Fruit fly (Drosophila melanogaster): Measurements from ENCODE around the gene frc.
A peak's percentile ranks its signal among the peaks of the same experiment; 100 is the strongest.

The frc gene

DNA sequence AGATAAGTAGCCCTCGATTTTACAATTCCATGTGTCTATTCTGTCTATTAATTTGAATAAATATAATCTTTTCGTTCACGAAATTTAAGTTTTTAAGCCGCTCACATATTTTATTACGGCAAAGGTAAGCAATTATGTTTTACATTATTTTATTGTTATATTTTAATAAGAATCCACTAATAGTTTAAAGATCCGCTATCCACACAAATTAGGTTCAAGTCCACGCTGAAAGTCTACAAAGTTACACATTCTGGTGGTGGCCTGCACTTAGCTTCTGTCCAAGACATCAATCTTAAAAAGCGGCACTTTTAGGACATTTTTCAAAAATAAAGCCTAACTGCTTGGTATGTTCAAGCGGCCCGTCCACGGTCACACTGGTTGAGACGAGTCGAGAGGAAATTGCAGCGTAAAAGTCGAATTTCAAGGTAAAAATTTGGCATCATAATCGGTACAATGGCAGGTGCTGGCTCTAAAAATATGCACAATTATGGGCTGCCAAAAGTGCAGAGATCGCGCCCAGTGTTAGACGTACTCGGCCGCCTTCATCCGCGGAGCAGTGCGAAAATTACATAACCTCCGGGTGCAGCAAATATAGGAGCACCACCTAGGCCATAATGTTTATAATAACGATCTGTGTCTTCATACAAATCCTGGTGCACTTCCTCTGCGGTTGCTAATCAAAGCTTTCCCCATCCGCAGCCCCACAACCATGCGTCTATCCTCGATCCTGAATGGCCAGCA, 41.9 kb upstream of the frc start, which contains the start of the genes UQCR-Q and CG46525 (continued):
- TF ChIP-seq mirr (GFP tag; optimal IDR thresholded peaks at IDR 0.05) (no peak), CG7786 (GFP tag; optimal IDR thresholded peaks at IDR 0.05) (no peak), Usf (GFP tag; optimal IDR thresholded peaks at IDR 0.05) (no peak), ATbp (GFP tag; optimal IDR thresholded peaks at IDR 0.05) (no peak), pho (GFP tag; optimal IDR thresholded peaks at IDR 0.05) (peak; percentile 1), CG4282 (GFP tag; optimal IDR thresholded peaks at IDR 0.05) (no peak), kah (GFP tag; optimal IDR thresholded peaks at IDR 0.05) (no peak), Gsc (GFP tag; IDR thresholded peaks at IDR 0.05) (no peak), BtbVII (GFP tag; optimal IDR thresholded peaks at IDR 0.05) (no peak), vfl (GFP tag; optimal IDR thresholded peaks at IDR 0.05) (no peak), HLH4C (GFP tag; IDR thresholded peaks at IDR 0.05; ENCODE audit: partially characterized antibody) (peak; percentile 7; the same call in 1 of the 3 replicates), CG12744 (GFP tag; optimal IDR thresholded peaks at IDR 0.05) (no peak), Dek (tag; optimal IDR thresholded peaks at IDR 0.05) (peak; percentile 50), Sin3A (optimal IDR thresholded peaks at IDR 0.05) (peak; percentile 25), CG14965 (GFP tag; optimal IDR thresholded peaks at IDR 0.05; ENCODE audit: borderline replicate concordance) (no peak), Bdp1 (GFP tag; optimal IDR thresholded peaks at IDR 0.05) (no peak), dan (GFP tag; IDR thresholded peaks at IDR 0.05) (no peak), CG3995 (GFP tag; optimal IDR thresholded peaks at IDR 0.05) (no peak), Neu2 (GFP tag; optimal IDR thresholded peaks at IDR 0.05; ENCODE audit: borderline replicate concordance) (no peak), CG2875 (GFP tag; optimal IDR thresholded peaks at IDR 0.05) (no peak), CG6175 (GFP tag; IDR thresholded peaks at IDR 0.05) (no peak), CG5245 (GFP tag; optimal IDR thresholded peaks at IDR 0.05) (no peak), CG3163 (GFP tag; optimal IDR thresholded peaks at IDR 0.05) (no peak), CG15269 (tag; optimal IDR thresholded peaks at IDR 0.05) (no peak), otp (GFP tag; IDR thresholded peaks at IDR 0.05) (no peak), CG18764 (GFP tag; optimal IDR thresholded peaks at IDR 0.05) (no peak), crp (GFP tag; optimal IDR thresholded peaks at IDR 0.05) (peak in 1 of 2 experiments; percentile 55), unc-4 (GFP tag; IDR thresholded peaks at IDR 0.05; ENCODE audit: partially characterized antibody) (0 out of 2 replicates have a peak, but pooled peaks have one; percentile 36), CG14860 (GFP tag; IDR thresholded peaks at IDR 0.05; ENCODE audit: partially characterized antibody) (no peak), CG13123 (GFP tag; optimal IDR thresholded peaks at IDR 0.05) (no peak), CG34422 (GFP tag; IDR thresholded peaks at IDR 0.05) (no peak), dpn (GFP tag; optimal IDR thresholded peaks at IDR 0.05) (no peak), gro (GFP tag; optimal IDR thresholded peaks at IDR 0.05) (no peak), CG10321 (GFP tag; IDR thresholded peaks at IDR 0.05) (no peak), Ets65A (GFP tag) (peak; percentile 53), CG11398 (GFP tag; optimal IDR thresholded peaks at IDR 0.05) (no peak), hbn (GFP tag; IDR thresholded peaks at IDR 0.05; ENCODE audit: partially characterized antibody) (0 out of 2 replicates have a peak, but pooled peaks have one; percentile 39), shn (GFP tag; optimal IDR thresholded peaks at IDR 0.05) (no peak), CG32772 (GFP tag; IDR thresholded peaks at IDR 0.05) (no peak), CG15011 (GFP tag; optimal IDR thresholded peaks at IDR 0.05) (no peak), Optix (GFP tag; IDR thresholded peaks at IDR 0.05) (no peak), CG12769 (tag; optimal IDR thresholded peaks at IDR 0.05) (peak; percentile 48), peb (GFP tag; IDR thresholded peaks at IDR 0.05) (no peak), Atf3 (GFP tag; optimal IDR thresholded peaks at IDR 0.05) (no peak), CG2120 (GFP tag; optimal IDR thresholded peaks at IDR 0.05) (no peak), Kr (GFP tag; optimal IDR thresholded peaks at IDR 0.05) (no peak), nerfin-1 (tag; optimal IDR thresholded peaks at IDR 0.05) (no peak), Rfx (GFP tag; IDR thresholded peaks at IDR 0.05) (no peak), ranshi (GFP tag; IDR thresholded peaks at IDR 0.05) (no peak), nmo (GFP tag; optimal IDR thresholded peaks at IDR 0.05) (peak; percentile 56)
